Fruit fly (Drosophila melanogaster) whole organism, embryonic: ENCODE results near the gene Drsl2.

Experiments used
- B-H2 ChIP-seq: fragments of 200-800 bp; sonication (Bioruptor generic); optimal IDR thresholded peaks from 2 replicates; lab custom pipeline; 2018; ENCODE audit warnings: missing biosample characterization, mild to moderate bottlenecking, missing genetic modification characterization
- C15 ChIP-seq: fragments of 200-800 bp; sonication (Bioruptor generic); IDR thresholded peaks from 3 replicates; pipeline ENCODE4 v1.3.6; 2022; ENCODE audit warnings: missing biosample characterization, missing genetic modification characterization
- CG10267 ChIP-seq: fragments of 200-800 bp; sonication (Bioruptor generic); optimal IDR thresholded peaks from 2 replicates; lab custom pipeline; 2018; ENCODE audit warnings: missing biosample characterization, mild to moderate bottlenecking, missing genetic modification characterization, moderate library complexity
- CG11696 ChIP-seq: fragments of 200-800 bp; sonication (Bioruptor generic); IDR thresholded peaks from 2 replicates; pipeline ENCODE4 v1.3.6; 2022; ENCODE audit warnings: missing biosample characterization, missing genetic modification characterization
- CG12391 ChIP-seq: fragments of 200-800 bp; sonication (Bioruptor generic); optimal IDR thresholded peaks from 3 replicates; lab custom pipeline; 2018; ENCODE audit warnings: missing biosample characterization, mild to moderate bottlenecking, missing genetic modification characterization, moderate library complexity
- CG12769 ChIP-seq: fragments of 200-800 bp; sonication (Bioruptor generic); optimal IDR thresholded peaks from 2 replicates; lab custom pipeline; 2019; ENCODE audit warnings: missing biosample characterization, mild to moderate bottlenecking, missing genetic modification characterization, moderate library complexity
- CG13123 ChIP-seq: fragments of 200-800 bp; sonication (Bioruptor generic); optimal IDR thresholded peaks from 2 replicates; lab custom pipeline; 2016; ENCODE audit warnings: missing biosample characterization, missing genetic modification characterization
- CG1602 ChIP-seq: fragments of 200-800 bp; sonication (Bioruptor generic); optimal IDR thresholded peaks from 3 replicates; lab custom pipeline; 2016; ENCODE audit warnings: missing biosample characterization, missing genetic modification characterization
- CG16779 ChIP-seq: fragments of 200-800 bp; sonication (Bioruptor generic); IDR thresholded peaks from 2 replicates; pipeline ENCODE4 v1.3.6; 2022; ENCODE audit warnings: missing biosample characterization, missing genetic modification characterization
- CG17829 ChIP-seq: fragments of 200-800 bp; optimal IDR thresholded peaks from 2 replicates; lab custom pipeline; 2019; ENCODE audit warnings: missing biosample characterization, mild to moderate bottlenecking, missing genetic modification characterization, moderate library complexity
- CG1792 ChIP-seq: fragments of 200-800 bp; sonication (Bioruptor generic); optimal IDR thresholded peaks from 2 replicates; lab custom pipeline; 2016; ENCODE audit warnings: missing biosample characterization, missing genetic modification characterization
- CG2120 ChIP-seq: fragments of 200-800 bp; sonication (Bioruptor generic); optimal IDR thresholded peaks from 3 replicates; lab custom pipeline; 2016; ENCODE audit warnings: missing biosample characterization, missing genetic modification characterization
- CG30431 ChIP-seq: fragments of 200-800 bp; sonication (Bioruptor generic); optimal IDR thresholded peaks from 2 replicates; lab custom pipeline; 2017; ENCODE audit warnings: missing biosample characterization, missing genetic modification characterization
- CG3847 ChIP-seq: fragments of 200-800 bp; sonication (Bioruptor generic); IDR thresholded peaks from 2 replicates; pipeline ENCODE4 v1.3.6; 2022; ENCODE audit warnings: missing biosample characterization, missing genetic modification characterization
- CG4328 ChIP-seq: fragments of 200-800 bp; sonication (Bioruptor generic); optimal IDR thresholded peaks from 3 replicates; lab custom pipeline; 2017; ENCODE audit warnings: missing biosample characterization, missing genetic modification reagents, missing genetic modification characterization
- CG4424 ChIP-seq: fragments of 200-800 bp; sonication (Bioruptor generic); optimal IDR thresholded peaks from 3 replicates; lab custom pipeline; 2016; ENCODE audit warnings: missing biosample characterization, missing genetic modification characterization
- CG6854 ChIP-seq: fragments of 200-800 bp; sonication (Bioruptor generic); optimal IDR thresholded peaks from 3 replicates; lab custom pipeline; 2017; ENCODE audit warnings: missing biosample characterization, mild to moderate bottlenecking, missing genetic modification characterization
- CG8944 ChIP-seq: fragments of 200-800 bp; sonication (Bioruptor generic); optimal IDR thresholded peaks from 3 replicates; lab custom pipeline; 2016; ENCODE audit warnings: missing biosample characterization, missing genetic modification characterization
- Dek ChIP-seq: fragments of 200-800 bp; sonication (Bioruptor generic); optimal IDR thresholded peaks from 3 replicates; lab custom pipeline; 2019; ENCODE audit warnings: missing biosample characterization, mild to moderate bottlenecking, missing genetic modification characterization, moderate library complexity
- Elba2 ChIP-seq: fragments of 200-800 bp; sonication (Bioruptor generic); optimal IDR thresholded peaks from 3 replicates; lab custom pipeline; 2016; ENCODE audit warnings: missing biosample characterization, missing genetic modification characterization
- Hr51 ChIP-seq, 2 experiments: fragments of 200-800 bp; sonication (Bioruptor generic); optimal IDR thresholded peaks; 2 replicates in 1 of 2; 3 replicates in 1 of 2; lab custom pipeline; 2016 to 2018; ENCODE audit warnings: missing biosample characterization in 2 of 2, missing genetic modification characterization in 2 of 2, mild to moderate bottlenecking in 1 of 2, moderate library complexity in 1 of 2
- NC2α ChIP-seq: fragments of 200-800 bp; sonication (Bioruptor generic); optimal IDR thresholded peaks from 2 replicates; lab custom pipeline; 2016; ENCODE audit warnings: missing biosample characterization, missing genetic modification characterization
- Oli ChIP-seq: fragments of 200-800 bp; sonication (Bioruptor generic); optimal IDR thresholded peaks from 2 replicates; lab custom pipeline; 2018; ENCODE audit warnings: missing biosample characterization, mild to moderate bottlenecking, missing genetic modification characterization, moderate library complexity
- Opbp ChIP-seq: fragments of 200-800 bp; sonication (Bioruptor generic); IDR thresholded peaks from 3 replicates; pipeline ENCODE4 v1.3.6; 2022; ENCODE audit warnings: missing biosample characterization, missing genetic modification characterization; ENCODE audit not compliant: partially characterized antibody
- Sox100B ChIP-seq: fragments of 200-800 bp; sonication (Bioruptor generic); optimal IDR thresholded peaks from 3 replicates; lab custom pipeline; 2018; ENCODE audit warnings: missing biosample characterization, mild to moderate bottlenecking, missing genetic modification characterization
- Taf1 ChIP-seq: fragments of 200-800 bp; sonication (Bioruptor generic); IDR thresholded peaks from 2 replicates; pipeline ENCODE4 v1.3.6; 2022; ENCODE audit warnings: missing biosample characterization, missing genetic modification characterization
- amos ChIP-seq: fragments of 200-800 bp; sonication (Bioruptor generic); IDR thresholded peaks from 2 replicates; pipeline ENCODE4 v1.3.6; 2022; ENCODE audit warnings: missing biosample characterization, missing genetic modification characterization; ENCODE audit not compliant: partially characterized antibody
- ap ChIP-seq: fragments of 200-800 bp; sonication (Bioruptor generic); IDR thresholded peaks from 2 replicates; pipeline ENCODE4 v1.3.6; 2022; ENCODE audit warnings: missing biosample characterization, missing genetic modification characterization
- ato ChIP-seq: fragments of 200-800 bp; sonication (Bioruptor generic); IDR thresholded peaks from 2 replicates; pipeline ENCODE4 v1.3.6; 2022; ENCODE audit warnings: missing biosample characterization, missing genetic modification characterization; ENCODE audit not compliant: partially characterized antibody
- bbx ChIP-seq: fragments of 200-800 bp; sonication (Bioruptor generic); IDR thresholded peaks from 2 replicates; pipeline ENCODE4 v1.3.6; 2022; ENCODE audit warnings: missing biosample characterization, missing genetic modification characterization; ENCODE audit not compliant: partially characterized antibody
- cas ChIP-seq: fragments of 200-800 bp; sonication (Bioruptor generic); IDR thresholded peaks from 2 replicates; pipeline ENCODE4 v1.3.6; 2022; ENCODE audit warnings: missing biosample characterization, missing genetic modification characterization
- chn ChIP-seq: fragments of 200-800 bp; sonication (Bioruptor generic); optimal IDR thresholded peaks from 2 replicates; lab custom pipeline; 2016; ENCODE audit warnings: missing biosample characterization, missing genetic modification characterization
- crc ChIP-seq: fragments of 200-800 bp; sonication (Bioruptor generic); optimal IDR thresholded peaks from 2 replicates; lab custom pipeline; 2016; ENCODE audit warnings: missing biosample characterization, missing genetic modification characterization
- dan ChIP-seq: fragments of 200-800 bp; sonication (Bioruptor generic); IDR thresholded peaks from 2 replicates; pipeline ENCODE4 v1.3.6; 2022; ENCODE audit warnings: missing biosample characterization, missing genetic modification characterization
- disco-r ChIP-seq: fragments of 200-800 bp; sonication (Bioruptor generic); optimal IDR thresholded peaks from 2 replicates; lab custom pipeline; 2016; ENCODE audit warnings: missing biosample characterization, missing genetic modification characterization
- exex ChIP-seq: fragments of 200-800 bp; sonication (Bioruptor generic); optimal IDR thresholded peaks from 4 replicates; lab custom pipeline; 2018; ENCODE audit warnings: missing biosample characterization, mild to moderate bottlenecking, missing genetic modification characterization, moderate library complexity
- fd64A ChIP-seq: fragments of 200-800 bp; sonication (Bioruptor generic); optimal IDR thresholded peaks from 3 replicates; lab custom pipeline; 2018; ENCODE audit warnings: missing biosample characterization, mild to moderate bottlenecking, missing genetic modification characterization
- insv ChIP-seq, 2 experiments: fragments of 200-800 bp; sonication (Bioruptor generic); optimal IDR thresholded peaks; 3 replicates each; lab custom pipeline; 2016 to 2018; ENCODE audit warnings: missing biosample characterization in 2 of 2, missing genetic modification characterization in 2 of 2
- jigr1 ChIP-seq: fragments of 200-800 bp; sonication (Bioruptor generic); IDR thresholded peaks from 3 replicates; pipeline ENCODE4 v1.3.6; 2022; ENCODE audit warnings: missing biosample characterization, missing genetic modification characterization
- klu ChIP-seq: fragments of 200-800 bp; sonication (Bioruptor generic); IDR thresholded peaks from 2 replicates; pipeline ENCODE4 v1.3.6; 2022; ENCODE audit warnings: missing biosample characterization, missing genetic modification characterization
- lab ChIP-seq: fragments of 200-800 bp; sonication (Bioruptor generic); optimal IDR thresholded peaks from 3 replicates; lab custom pipeline; 2017; ENCODE audit warnings: missing biosample characterization, missing genetic modification characterization, mild to moderate bottlenecking, moderate library complexity, missing genetic modification reagents
- lmd ChIP-seq: fragments of 200-800 bp; sonication (Bioruptor generic); IDR thresholded peaks from 2 replicates; pipeline ENCODE4 v1.3.6; 2022; ENCODE audit warnings: missing biosample characterization, missing genetic modification characterization
- nom ChIP-seq: fragments of 200-800 bp; sonication (Bioruptor generic); optimal IDR thresholded peaks from 2 replicates; lab custom pipeline; 2017; ENCODE audit warnings: missing biosample characterization, missing genetic modification characterization, mild to moderate bottlenecking, moderate library complexity, missing genetic modification reagents
- org-1 ChIP-seq: fragments of 200-800 bp; sonication (Bioruptor generic); optimal IDR thresholded peaks from 2 replicates; lab custom pipeline; 2017; ENCODE audit warnings: missing biosample characterization, missing genetic modification characterization
- otp ChIP-seq: fragments of 200-800 bp; sonication (Bioruptor generic); IDR thresholded peaks from 3 replicates; pipeline ENCODE4, ENCODE4 v1.3.6; 2022; ENCODE audit warnings: missing biosample characterization, missing genetic modification characterization
- pfk ChIP-seq: fragments of 200-800 bp; sonication (Bioruptor generic); optimal IDR thresholded peaks from 2 replicates; lab custom pipeline; 2018; ENCODE audit warnings: missing biosample characterization, mild to moderate bottlenecking, missing genetic modification characterization, moderate library complexity
- ranshi ChIP-seq: fragments of 200-800 bp; sonication (Bioruptor generic); IDR thresholded peaks from 2 replicates; pipeline ENCODE4 v1.3.6; 2022; ENCODE audit warnings: missing biosample characterization, missing genetic modification characterization
- sens ChIP-seq: fragments of 200-800 bp; sonication (Bioruptor generic); peaks from one replicate; lab custom pipeline; 2016; ENCODE audit warnings: missing biosample characterization, missing genetic modification characterization
- tap ChIP-seq: fragments of 200-800 bp; optimal IDR thresholded peaks from 3 replicates; lab custom pipeline; 2019; ENCODE audit warnings: missing biosample characterization, mild to moderate bottlenecking, missing genetic modification characterization, moderate library complexity
- tup ChIP-seq: fragments of 200-800 bp; sonication (Bioruptor generic); optimal IDR thresholded peaks from 2 replicates; lab custom pipeline; 2016; ENCODE audit warnings: missing biosample characterization, mild to moderate bottlenecking, missing genetic modification characterization, moderate library complexity

The Drsl2 gene

DNA sequence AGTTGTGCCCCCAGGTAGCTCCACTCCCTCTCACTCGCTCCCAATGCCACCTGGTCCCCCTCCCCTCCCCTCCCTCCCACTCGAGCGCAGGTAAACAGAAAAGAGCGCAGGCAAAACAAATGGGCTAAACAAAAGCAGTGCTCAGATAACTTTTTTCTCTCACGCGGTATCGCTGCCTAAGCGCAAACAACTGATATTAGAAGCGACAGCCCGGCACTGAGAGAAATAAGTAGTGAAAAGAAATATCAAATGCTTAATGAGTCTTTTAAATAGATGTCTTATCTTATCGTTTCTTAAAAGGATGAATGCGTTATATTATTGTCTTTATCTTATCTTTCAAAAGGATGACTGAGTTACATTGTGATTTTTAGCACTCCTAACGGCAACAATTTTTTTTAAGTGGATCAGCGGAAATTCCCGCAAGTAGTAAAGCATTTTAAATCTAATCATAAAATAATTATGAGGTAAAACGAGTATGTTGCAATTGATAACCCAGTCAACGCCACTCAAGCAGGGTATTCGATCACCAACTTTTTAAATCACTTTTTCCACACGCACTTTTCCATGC lies 12.9 kb upstream of the Drsl2 start (continued):
- TF ChIP-seq dan (GFP tag; lab: Robert Waterston, UW) (peak; percentile 32; the same call in 1 of the 2 replicates), insv (GFP tag; optimal IDR thresholded peaks at IDR 0.05; lab: Kevin White, UChicago) (peak in 1 of 2 experiments; percentile 27), nom (no peak), CG30431 (GFP tag; lab: Kevin White, UChicago) (peak; percentile 71), amos (GFP tag; lab: Robert Waterston, UW) (no peak), Opbp (no peak), CG17829 (tag; lab: Kevin White, UChicago) (peak; percentile 92), Oli (tag; lab: Kevin White, UChicago) (peak; percentile 94), CG1602 (GFP tag; lab: Kevin White, UChicago) (peak; percentile 90), CG10267 (tag; lab: Kevin White, UChicago) (peak; percentile 86), jigr1 (peak; percentile 59; the same call in 1 of the 3 replicates), org-1 (GFP tag; lab: Kevin White, UChicago) (peak; percentile 89), exex (tag; lab: Kevin White, UChicago) (peak; percentile 100), Sox100B (GFP tag; lab: Kevin White, UChicago) (peak; percentile 92), chn (GFP tag; lab: Kevin White, UChicago) (peak; percentile 80), otp (GFP tag; lab: Robert Waterston, UW) (peak; percentile 90), CG4328 (GFP tag; lab: Kevin White, UChicago) (peak; percentile 79), CG2120 (GFP tag; lab: Kevin White, UChicago) (peak; percentile 94), crc (GFP tag; lab: Kevin White, UChicago) (peak; percentile 88), ap (GFP tag; lab: Robert Waterston, UW) (peak; percentile 90), Hr51 (GFP tag; optimal IDR thresholded peaks at IDR 0.05; lab: Kevin White, UChicago) (peak; percentile 80 to 97), ranshi (GFP tag; lab: Robert Waterston, UW) (peak; percentile 94), klu (GFP tag; lab: Robert Waterston, UW) (peak; percentile 73; the same call in 1 of the 2 replicates), NC2α (GFP tag; lab: Kevin White, UChicago) (peak; percentile 84), Dek (tag; lab: Kevin White, UChicago) (peak; percentile 91), tup (GFP tag; lab: Kevin White, UChicago) (peak; percentile 77), CG1792 (GFP tag; lab: Kevin White, UChicago) (peak; percentile 87), CG3847 (peak; percentile 83), lab (GFP tag; lab: Kevin White, UChicago) (peak; percentile 96), CG12391 (tag; lab: Kevin White, UChicago) (peak; percentile 95), bbx (no peak), fd64A (GFP tag; lab: Kevin White, UChicago) (peak; percentile 60), B-H2 (peak; percentile 51), disco-r (GFP tag; lab: Kevin White, UChicago) (peak; percentile 75), CG13123 (GFP tag; lab: Kevin White, UChicago) (peak; percentile 72), CG11696 (peak; percentile 73), ato (GFP tag; lab: Robert Waterston, UW) (no peak), C15 (GFP tag; lab: Robert Waterston, UW) (peak; percentile 80; the same call in 2 of the 3 replicates), CG12769 (tag; lab: Kevin White, UChicago) (peak; percentile 85), tap (tag; lab: Kevin White, UChicago) (peak; percentile 95), lmd (GFP tag; lab: Robert Waterston, UW) (peak; percentile 85), CG4424 (GFP tag; lab: Kevin White, UChicago) (peak; percentile 92), Elba2 (no peak), cas (GFP tag; lab: Robert Waterston, UW) (peak; percentile 52; the same call in 1 of the 2 replicates), sens (GFP tag; lab: Kevin White, UChicago) (peak; percentile 99), CG8944 (GFP tag; lab: Kevin White, UChicago) (peak; percentile 88), pfk (GFP tag; lab: Kevin White, UChicago) (no peak), CG16779 (GFP tag; lab: Robert Waterston, UW) (peak; percentile 61; the same call in 1 of the 2 replicates), CG6854 (GFP tag; lab: Kevin White, UChicago) (peak; percentile 90), Taf1 (GFP tag; lab: Robert Waterston, UW) (peak; percentile 71)
